Worm (Caenorhabditis elegans) whole organism, young adult: Measurements from ENCODE around the gene trx-2.

Experiments
- B0019.2 ChIP-seq: fragments of 200-800 bp; sonication (Bioruptor generic); conservative IDR thresholded peaks from 2 replicates; pipeline ENCODE4 v1.3.6; 2022; ENCODE audit warnings: missing genetic modification reagents, missing genetic modification characterization, missing compliant biosample characterization
- B0035.1 ChIP-seq: sonication (generic microtip); optimal IDR thresholded peaks from 2 replicates; lab custom pipeline; 2016; ENCODE audit warnings: missing genetic modification characterization, mild to moderate bottlenecking, missing compliant biosample characterization, missing genotype, missing genetic modification reagents
- F10E7.11 ChIP-seq: sonication (generic microtip); optimal IDR thresholded peaks from 2 replicates; lab custom pipeline; 2017; ENCODE audit warnings: mild to moderate bottlenecking, missing genetic modification characterization, moderate library complexity, missing compliant biosample characterization
- F22D6.2 ChIP-seq: sonication (generic microtip); optimal IDR thresholded peaks from 2 replicates; lab custom pipeline; 2016; ENCODE audit warnings: mild to moderate bottlenecking, missing genetic modification characterization, missing compliant biosample characterization
- F23B12.7 ChIP-seq: sonication (generic microtip); optimal IDR thresholded peaks from 2 replicates; lab custom pipeline; 2017; ENCODE audit warnings: missing genetic modification characterization, mild to moderate bottlenecking, missing compliant biosample characterization, antibody characterized with exemption, moderate library complexity; ENCODE audit not compliant: insufficient read depth
- F33H1.4 ChIP-seq: fragments of 200-800 bp; sonication (Bioruptor generic); IDR thresholded peaks from 2 replicates; pipeline ENCODE4 v1.3.6; 2022; ENCODE audit warnings: missing genetic modification reagents, missing genetic modification characterization, missing compliant biosample characterization
- F49E8.2 ChIP-seq: sonication (generic microtip); optimal IDR thresholded peaks from 3 replicates; lab custom pipeline; 2017; ENCODE audit warnings: missing genetic modification characterization, mild to moderate bottlenecking, missing compliant biosample characterization, antibody characterized with exemption, moderate library complexity; ENCODE audit not compliant: insufficient read depth
- F57C9.4 ChIP-seq: sonication (generic microtip); optimal IDR thresholded peaks from 2 replicates; lab custom pipeline; 2017; ENCODE audit warnings: mild to moderate bottlenecking, missing genetic modification characterization, missing compliant biosample characterization
- K11D2.4 ChIP-seq: fragments of 200-800 bp; sonication (Bioruptor generic); IDR thresholded peaks from 2 replicates; pipeline ENCODE4 v1.3.6; 2022; ENCODE audit warnings: missing genetic modification reagents, missing genetic modification characterization, missing compliant biosample characterization
- T07F8.4 ChIP-seq: sonication (generic microtip); optimal IDR thresholded peaks from 2 replicates; lab custom pipeline; 2016; ENCODE audit warnings: mild to moderate bottlenecking, missing genetic modification characterization, moderate library complexity, missing compliant biosample characterization
- Y95B8A.8 ChIP-seq: fragments of 200-800 bp; sonication (Bioruptor generic); IDR thresholded peaks from 2 replicates; pipeline ENCODE4 v1.3.6; 2022; ENCODE audit warnings: missing genetic modification reagents, missing genetic modification characterization, missing compliant biosample characterization
- akir-1 ChIP-seq: fragments of 200-800 bp; sonication (Bioruptor generic); optimal IDR thresholded peaks from 2 replicates; lab custom pipeline; 2018; ENCODE audit warnings: mild to moderate bottlenecking, missing genetic modification characterization, moderate library complexity, missing compliant biosample characterization
- athp-1 ChIP-seq: sonication (generic microtip); optimal IDR thresholded peaks from 2 replicates; lab custom pipeline; 2017; ENCODE audit warnings: mild to moderate bottlenecking, missing genetic modification characterization, missing compliant biosample characterization
- bed-1 ChIP-seq: fragments of 200-800 bp; sonication (Bioruptor generic); IDR thresholded peaks from 2 replicates; pipeline ENCODE4 v1.3.6; 2022; ENCODE audit warnings: missing genetic modification reagents, missing genetic modification characterization, missing compliant biosample characterization
- cebp-1 ChIP-seq, 2 experiments: fragments of 200-800 bp in 1 of 2; sonication (Bioruptor generic) in 1 of 2; sonication (generic microtip) in 1 of 2; IDR thresholded peaks in 1 of 2; optimal IDR thresholded peaks in 1 of 2; 2 replicates each; pipeline versions ENCODE4 v1.3.6 to Lab custom; 2017 to 2022; ENCODE audit warnings: missing compliant biosample characterization in 2 of 2, missing genetic modification characterization in 2 of 2, mild to moderate bottlenecking in 1 of 2, missing genetic modification reagents in 1 of 2, moderate library complexity in 1 of 2
- cebp-2 ChIP-seq: fragments of 200-800 bp; sonication (Bioruptor generic); IDR thresholded peaks from 2 replicates; pipeline ENCODE4 v1.3.6; 2022; ENCODE audit warnings: missing genetic modification characterization, missing compliant biosample characterization
- ceh-27 ChIP-seq: fragments of 200-800 bp; sonication (Bioruptor generic); optimal IDR thresholded peaks from 2 replicates; lab custom pipeline; 2018; ENCODE audit warnings: mild to moderate bottlenecking, missing genetic modification characterization, moderate library complexity, missing compliant biosample characterization
- ceh-40 ChIP-seq: fragments of 200-800 bp; sonication (Bioruptor generic); IDR thresholded peaks from 2 replicates; pipeline ENCODE4 v1.3.6; 2022; ENCODE audit warnings: missing genetic modification characterization, missing compliant biosample characterization
- dox-1 ChIP-seq: fragments of 200-800 bp; sonication (Bioruptor generic); IDR thresholded peaks from 2 replicates; pipeline ENCODE4 v1.3.6; 2022; ENCODE audit warnings: missing genetic modification reagents, missing genetic modification characterization, missing compliant biosample characterization
- dpl-1 ChIP-seq: fragments of 150-350 bp; optimal IDR thresholded peaks from 2 replicates; lab custom pipeline; 2014; ENCODE audit warnings: missing biosample characterization, missing genetic modification reagents, missing genetic modification characterization
- egl-18 ChIP-seq: fragments of 200-800 bp; sonication (Bioruptor generic); IDR thresholded peaks from 2 replicates; pipeline ENCODE4 v1.3.6; 2022; ENCODE audit warnings: missing genetic modification reagents, missing genetic modification characterization, missing compliant biosample characterization
- hmg-1.2 ChIP-seq: fragments of 200-800 bp; sonication (Bioruptor generic); IDR thresholded peaks from 2 replicates; pipeline ENCODE4 v1.3.6; 2022; ENCODE audit warnings: missing genetic modification reagents, missing genetic modification characterization, missing compliant biosample characterization
- hmg-20 ChIP-seq: fragments of 200-800 bp; sonication (Bioruptor generic); IDR thresholded peaks from 2 replicates; pipeline ENCODE4 v1.3.6; 2022; ENCODE audit warnings: missing genetic modification reagents, missing genetic modification characterization, missing compliant biosample characterization
- lag-1 ChIP-seq: fragments of 200-800 bp; sonication (Bioruptor generic); IDR thresholded peaks from 2 replicates; pipeline ENCODE4 v1.3.6; 2022; ENCODE audit warnings: missing genetic modification reagents, missing genetic modification characterization, missing compliant biosample characterization
- lin-26 ChIP-seq: fragments of 200-800 bp; sonication (Bioruptor generic); IDR thresholded peaks from 2 replicates; pipeline ENCODE4 v1.3.6; 2022; ENCODE audit warnings: missing genetic modification reagents, missing genetic modification characterization, missing compliant biosample characterization
- lin-40 ChIP-seq: sonication (generic microtip); optimal IDR thresholded peaks from 2 replicates; lab custom pipeline; 2016; ENCODE audit warnings: missing genetic modification characterization, mild to moderate bottlenecking, missing compliant biosample characterization, missing genotype, missing genetic modification reagents
- madf-10 ChIP-seq: sonication (generic microtip); optimal IDR thresholded peaks from 2 replicates; lab custom pipeline; 2016; ENCODE audit warnings: mild to moderate bottlenecking, missing genetic modification characterization, missing compliant biosample characterization
- madf-3 ChIP-seq: fragments of 200-800 bp; sonication (Bioruptor generic); IDR thresholded peaks from 2 replicates; pipeline ENCODE4 v1.3.6; 2022; ENCODE audit warnings: missing genetic modification reagents, missing genetic modification characterization, missing compliant biosample characterization
- mcd-1 ChIP-seq: fragments of 200-800 bp; sonication (Bioruptor generic); IDR thresholded peaks from 2 replicates; pipeline ENCODE4 v1.3.6; 2022; ENCODE audit warnings: missing genetic modification reagents, missing genetic modification characterization, missing compliant biosample characterization
- mxl-1 ChIP-seq: sonication (generic microtip); optimal IDR thresholded peaks from 2 replicates; lab custom pipeline; 2016; ENCODE audit warnings: missing genetic modification characterization, missing compliant biosample characterization
- pbrm-1 ChIP-seq: fragments of 200-800 bp; sonication (Bioruptor generic); IDR thresholded peaks from 2 replicates; pipeline ENCODE4 v1.3.6; 2022; ENCODE audit warnings: missing genetic modification reagents, missing genetic modification characterization, missing compliant biosample characterization
- pha-4 ChIP-seq: fragments of 150-350 bp; sonication (generic microtip); optimal IDR thresholded peaks from 2 replicates; lab custom pipeline; 2014; ENCODE audit warnings: missing biosample characterization, missing genetic modification reagents, missing genetic modification characterization
- rcor-1 ChIP-seq: fragments of 200-800 bp; sonication (Bioruptor generic); IDR thresholded peaks from 2 replicates; pipeline ENCODE4 v1.3.6; 2022; ENCODE audit warnings: missing genetic modification reagents, missing genetic modification characterization, missing compliant biosample characterization
- sdz-38 ChIP-seq: sonication (generic microtip); optimal IDR thresholded peaks from 2 replicates; lab custom pipeline; 2016; ENCODE audit warnings: missing genotype, missing genetic modification characterization, missing compliant biosample characterization
- tbp1 ChIP-seq: fragments of 200-800 bp; sonication (Bioruptor generic); optimal IDR thresholded peaks from 2 replicates; lab custom pipeline; 2018; ENCODE audit warnings: mild to moderate bottlenecking, missing genetic modification characterization, missing compliant biosample characterization
- unc-130 ChIP-seq: sonication (generic microtip); optimal IDR thresholded peaks from 2 replicates; lab custom pipeline; 2016; ENCODE audit warnings: missing genetic modification reagents, missing genetic modification characterization, missing compliant biosample characterization
- unc-62 ChIP-seq: fragments of 150-350 bp; optimal IDR thresholded peaks from 2 replicates; lab custom pipeline; 2014; ENCODE audit warnings: missing biosample characterization, missing genetic modification reagents, missing genetic modification characterization
- ztf-18 ChIP-seq: sonication (generic microtip); optimal IDR thresholded peaks from 2 replicates; lab custom pipeline; 2016; ENCODE audit warnings: missing genotype, mild to moderate bottlenecking, missing genetic modification characterization, missing compliant biosample characterization
- ztf-26 ChIP-seq: sonication (generic microtip); optimal IDR thresholded peaks from 2 replicates; lab custom pipeline; 2017; ENCODE audit warnings: missing genetic modification characterization, missing compliant biosample characterization
- ztf-3 ChIP-seq: fragments of 200-800 bp; sonication (Bioruptor generic); optimal IDR thresholded peaks from 2 replicates; lab custom pipeline; 2018; ENCODE audit warnings: mild to moderate bottlenecking, missing genetic modification characterization, missing compliant biosample characterization

Gene trx-2

ce11 chrV:10320101-10320761 is 5.8 kb downstream of the trx-2 start, which contains the start of the genes gna-1 and B0024.13 (continued):
- TF ChIP-seq ceh-40 (peak; percentile 70; the same call in 1 of the 2 replicates), mcd-1 (peak; percentile 47), rcor-1 (GFP tag; lab: Robert Waterston, UW) (peak; percentile 50; the same call in 1 of the 2 replicates), unc-130 (GFP tag; lab: Kevin White, UChicago) (peak; percentile 47)

ce11 chrV:10323537-10323936 is 9.1 kb downstream of the trx-2 start:
- no peak for TF ChIP-seq rcor-1 (GFP tag; lab: Robert Waterston, UW)
- no peak for TF ChIP-seq B0019.2 (GFP tag; lab: Robert Waterston, UW)
- no peak for TF ChIP-seq F23B12.7 (tag; lab: Kevin White, UChicago)
- no peak for TF ChIP-seq dox-1 (GFP tag; lab: Robert Waterston, UW)
- no peak for TF ChIP-seq dpl-1 (GFP tag; lab: Kevin White, UChicago)
- TF ChIP-seq bed-1 (GFP tag; lab: Robert Waterston, UW) = no peak
- TF ChIP-seq B0035.1 (tag; lab: Kevin White, UChicago) = no peak
- no peak for TF ChIP-seq F10E7.11
- TF ChIP-seq Y95B8A.8 (GFP tag; lab: Robert Waterston, UW) = no peak
- TF ChIP-seq, all 124 proteins: peak for 0

- no peak for TF ChIP-seq egl-18 (GFP tag; lab: Robert Waterston, UW)
These were observed 13.6 kb downstream of the trx-2 start for ce11 chrV:10328080-10328479.

- TF ChIP-seq madf-3 (GFP tag; lab: Robert Waterston, UW) (0 out of 2 replicates have a peak, but pooled peaks have one; percentile 22), cebp-1 (GFP tag; IDR thresholded peaks at IDR 0.05; lab: Robert Waterston, UW) (no peak), cebp-1 (tag; optimal IDR thresholded peaks at IDR 0.05; lab: Kevin White, UChicago) (no peak), F22D6.2 (tag; lab: Kevin White, UChicago) (no peak), F57C9.4 (tag; lab: Kevin White, UChicago) (no peak)
These were observed 17.5 kb downstream of the trx-2 start, which contains the start of gene crm-1 for ce11 chrV:10332012-10332411. TSS of gene crm-1 (minus strand) at chrV:10332112.

- TF ChIP-seq cebp-2 (GFP tag; lab: Robert Waterston, UW) (no peak), ceh-27 (GFP tag; lab: Kevin White, UChicago) (no peak), F33H1.4 (GFP tag; lab: Robert Waterston, UW) (no peak), K11D2.4 (no peak), hmg-20 (GFP tag; lab: Robert Waterston, UW) (no peak), F49E8.2 (no peak), mxl-1 (tag; lab: Kevin White, UChicago) (no peak), lin-40 (tag; lab: Kevin White, UChicago) (no peak), ztf-26 (no peak), cebp-1 (GFP tag; IDR thresholded peaks at IDR 0.05; lab: Robert Waterston, UW) (no peak), cebp-1 (tag; optimal IDR thresholded peaks at IDR 0.05; lab: Kevin White, UChicago) (peak; percentile 57), akir-1 (no peak), Y95B8A.8 (GFP tag; lab: Robert Waterston, UW) (no peak), T07F8.4 (tag; lab: Kevin White, UChicago) (no peak), ztf-3 (GFP tag; lab: Kevin White, UChicago) (no peak), athp-1 (no peak), unc-130 (GFP tag; lab: Kevin White, UChicago) (no peak), ztf-18 (tag; lab: Kevin White, UChicago) (no peak), pha-4 (no peak), hmg-1.2 (GFP tag; lab: Robert Waterston, UW) (no peak), sdz-38 (tag; lab: Kevin White, UChicago) (no peak), madf-10 (tag; lab: Kevin White, UChicago) (no peak), pbrm-1 (no peak), tbp1 (GFP tag; lab: Kevin White, UChicago) (peak; percentile 6), lin-26 (GFP tag; lab: Robert Waterston, UW) (no peak), F22D6.2 (tag; lab: Kevin White, UChicago) (no peak), unc-62 (GFP tag; lab: Kevin White, UChicago) (peak; percentile 71), lag-1 (GFP tag; lab: Robert Waterston, UW) (no peak), F10E7.11 (no peak)
These were observed 19.4 kb downstream of the trx-2 start for ce11 chrV:10333843-10334242.
